Worm (Caenorhabditis elegans) whole organism, mixed stage, embryonic: ENCODE measurements around the gene mrpl-39.

Experiments used
- M03D4.4 ChIP-seq: sonication (generic microtip); optimal IDR thresholded peaks from 2 replicates; lab custom pipeline; 2017; ENCODE audit warnings: mild to moderate bottlenecking, missing genetic modification characterization, missing compliant biosample characterization
- bed-3 ChIP-seq: fragments of 200-800 bp; sonication (Bioruptor generic); optimal IDR thresholded peaks from 3 replicates; lab custom pipeline; 2018; ENCODE audit warnings: mild to moderate bottlenecking, missing genetic modification characterization, moderate library complexity, missing compliant biosample characterization
- blmp-1 ChIP-seq: fragments of 150-350 bp; optimal IDR thresholded peaks from 2 replicates; lab custom pipeline; 2014; ENCODE audit warnings: missing biosample characterization, missing genetic modification characterization
- ceh-39 ChIP-seq: fragments of 150-350 bp; optimal IDR thresholded peaks from 2 replicates; lab custom pipeline; 2014; ENCODE audit warnings: missing biosample characterization, missing genetic modification characterization
- ceh-43 ChIP-seq: fragments of 200-800 bp; sonication (Bioruptor generic); optimal IDR thresholded peaks from 2 replicates; lab custom pipeline; 2018; ENCODE audit warnings: mild to moderate bottlenecking, missing genetic modification characterization, moderate library complexity, missing compliant biosample characterization
- ceh-83 ChIP-seq: fragments of 200-800 bp; sonication (Bioruptor generic); optimal IDR thresholded peaks from 2 replicates; lab custom pipeline; 2018; ENCODE audit warnings: mild to moderate bottlenecking, missing genetic modification characterization, missing compliant biosample characterization
- ces-1 ChIP-seq: fragments of 150-350 bp; optimal IDR thresholded peaks from 2 replicates; lab custom pipeline; 2014; ENCODE audit warnings: missing biosample characterization, missing genetic modification reagents, missing genetic modification characterization
- cnd-1 ChIP-seq: fragments of 200-800 bp; sonication (Bioruptor generic); optimal IDR thresholded peaks from 2 replicates; lab custom pipeline; 2018; ENCODE audit warnings: mild to moderate bottlenecking, missing genetic modification characterization, missing compliant biosample characterization
- drap-1 ChIP-seq: fragments of 200-800 bp; sonication (Bioruptor generic); optimal IDR thresholded peaks from 3 replicates; lab custom pipeline; 2018; ENCODE audit warnings: mild to moderate bottlenecking, missing genetic modification characterization, missing compliant biosample characterization
- elt-1 ChIP-seq: sonication (generic microtip); optimal IDR thresholded peaks from 2 replicates; lab custom pipeline; 2017; ENCODE audit warnings: missing genetic modification characterization, mild to moderate bottlenecking, missing compliant biosample characterization, antibody characterized with exemption, moderate library complexity, borderline replicate concordance; ENCODE audit not compliant: insufficient read depth
- elt-3 ChIP-seq: fragments of 150-350 bp; optimal IDR thresholded peaks from 2 replicates; lab custom pipeline; 2014; ENCODE audit warnings: missing biosample characterization, missing genetic modification characterization
- flh-1 ChIP-seq: fragments of 200-800 bp; sonication (Bioruptor generic); optimal IDR thresholded peaks from 2 replicates; lab custom pipeline; 2018; ENCODE audit warnings: mild to moderate bottlenecking, missing genetic modification characterization, moderate library complexity, missing compliant biosample characterization
- ham-2 ChIP-seq: fragments of 200-800 bp; sonication (Bioruptor generic); optimal IDR thresholded peaks from 2 replicates; lab custom pipeline; 2018; ENCODE audit warnings: mild to moderate bottlenecking, missing genetic modification characterization, missing compliant biosample characterization
- hlh-1 ChIP-seq: fragments of 150-350 bp; optimal IDR thresholded peaks from 2 replicates; lab custom pipeline; 2014; ENCODE audit warnings: missing biosample characterization, missing genetic modification reagents, missing genetic modification characterization
- lin-13 ChIP-seq: fragments of 150-350 bp; optimal IDR thresholded peaks from 2 replicates; lab custom pipeline; 2014; ENCODE audit warnings: missing biosample characterization, missing genetic modification characterization
- lin-32 ChIP-seq: fragments of 200-800 bp; sonication (Bioruptor generic); optimal IDR thresholded peaks from 2 replicates; lab custom pipeline; 2018; ENCODE audit warnings: mild to moderate bottlenecking, missing genetic modification characterization, missing compliant biosample characterization
- lsy-2 ChIP-seq: fragments of 150-350 bp; optimal IDR thresholded peaks from 2 replicates; lab custom pipeline; 2014; ENCODE audit warnings: missing biosample characterization, missing genetic modification characterization
- mab-5 ChIP-seq: fragments of 150-350 bp; optimal IDR thresholded peaks from 2 replicates; lab custom pipeline; 2014; ENCODE audit warnings: missing biosample characterization, missing genetic modification characterization
- mep-1 ChIP-seq: fragments of 150-350 bp; optimal IDR thresholded peaks from 2 replicates; lab custom pipeline; 2017; ENCODE audit warnings: missing biosample characterization, missing genetic modification reagents, missing genetic modification characterization, inconsistent platforms
- mls-2 ChIP-seq: sonication (generic microtip); optimal IDR thresholded peaks from 2 replicates; lab custom pipeline; 2016; ENCODE audit warnings: mild to moderate bottlenecking, missing genetic modification characterization, moderate library complexity, missing compliant biosample characterization
- nhr-12 ChIP-seq: fragments of 150-350 bp; optimal IDR thresholded peaks from 2 replicates; lab custom pipeline; 2014; ENCODE audit warnings: missing biosample characterization, missing genetic modification characterization
- nhr-2 ChIP-seq: fragments of 150-350 bp; optimal IDR thresholded peaks from 2 replicates; lab custom pipeline; 2014; ENCODE audit warnings: missing biosample characterization, missing genetic modification characterization
- nhr-237 ChIP-seq: fragments of 150-350 bp; optimal IDR thresholded peaks from 2 replicates; lab custom pipeline; 2014; ENCODE audit warnings: missing biosample characterization, missing genetic modification characterization
- nhr-28 ChIP-seq: fragments of 150-350 bp; optimal IDR thresholded peaks from 2 replicates; lab custom pipeline; 2014; ENCODE audit warnings: missing biosample characterization, missing genetic modification characterization
- nhr-76 ChIP-seq: sonication (generic microtip); optimal IDR thresholded peaks from 2 replicates; lab custom pipeline; 2017; ENCODE audit warnings: missing biosample characterization, missing genetic modification characterization
- pha-4 ChIP-seq: fragments of 150-350 bp; optimal IDR thresholded peaks from 2 replicates; lab custom pipeline; 2018; ENCODE audit warnings: missing biosample characterization, missing genetic modification reagents, missing genetic modification characterization
- sptf-1 ChIP-seq: sonication (generic microtip); optimal IDR thresholded peaks from 2 replicates; lab custom pipeline; 2017; ENCODE audit warnings: mild to moderate bottlenecking, missing genetic modification characterization, moderate library complexity, missing compliant biosample characterization
- tbx-8 ChIP-seq: fragments of 200-800 bp; sonication (Bioruptor generic); optimal IDR thresholded peaks from 2 replicates; lab custom pipeline; 2018; ENCODE audit warnings: mild to moderate bottlenecking, missing genetic modification characterization, moderate library complexity, missing compliant biosample characterization
- unc-120 ChIP-seq: sonication (generic microtip); optimal IDR thresholded peaks from 2 replicates; lab custom pipeline; 2017; ENCODE audit warnings: missing genetic modification characterization, missing compliant biosample characterization; ENCODE audit not compliant: poor library complexity, severe bottlenecking
- unc-39 ChIP-seq: fragments of 150-350 bp; optimal IDR thresholded peaks from 2 replicates; lab custom pipeline; 2014; ENCODE audit warnings: missing biosample characterization, missing genetic modification characterization
- unc-62 ChIP-seq: fragments of 150-350 bp; optimal IDR thresholded peaks from 2 replicates; lab custom pipeline; 2014; ENCODE audit warnings: missing biosample characterization, missing genetic modification reagents, missing genetic modification characterization
- ztf-11 ChIP-seq: fragments of 150-350 bp; optimal IDR thresholded peaks from 2 replicates; lab custom pipeline; 2014; ENCODE audit warnings: missing biosample characterization, missing genetic modification characterization

mrpl-39 gene

DNA sequence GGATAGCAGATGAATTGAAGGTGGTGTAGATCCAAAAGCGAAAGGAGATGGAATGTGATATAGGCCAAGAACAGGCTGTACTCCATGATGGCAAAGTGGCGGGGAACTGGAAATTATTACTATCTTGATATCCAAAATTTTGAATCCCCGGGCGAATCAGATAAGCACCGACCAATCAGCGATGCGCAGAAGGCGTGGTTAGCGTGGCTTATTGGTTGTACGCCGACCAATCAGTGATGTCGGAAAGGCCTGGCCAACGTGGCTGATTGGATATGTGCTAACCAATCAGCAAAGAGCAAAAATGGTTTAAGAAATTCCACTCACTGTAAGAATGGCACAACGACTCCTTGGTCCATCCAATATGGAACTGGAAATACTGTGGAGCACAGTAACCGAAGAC, 41.4 kb upstream of the mrpl-39 start:
- TF ChIP-seq nhr-2 (tag; lab: Kevin White, UChicago) (no peak), mep-1 (tag; lab: Kevin White, UChicago) (no peak), M03D4.4 (no peak), unc-62 (no peak), nhr-237 (no peak), lsy-2 (tag; lab: Kevin White, UChicago) (no peak), ztf-11 (tag; lab: Kevin White, UChicago) (no peak), tbx-8 (GFP tag; lab: Kevin White, UChicago) (no peak), ceh-43 (GFP tag; lab: Kevin White, UChicago) (no peak), nhr-76 (tag; lab: Kevin White, UChicago) (no peak), elt-3 (tag; lab: Kevin White, UChicago) (no peak), mab-5 (tag; lab: Kevin White, UChicago) (no peak), ces-1 (no peak), sptf-1 (no peak), pha-4 (no peak), ham-2 (GFP tag; lab: Kevin White, UChicago) (no peak), cnd-1 (no peak), elt-1 (tag; lab: Kevin White, UChicago) (no peak), ceh-83 (no peak), mls-2 (tag; lab: Kevin White, UChicago) (no peak)

ce11 chrV:1781922-1782321, 39.5 kb upstream of the mrpl-39 start, which contains the start of gene F36H9.5:
TSS of gene F36H9.5 (minus strand) at chrV:1782022.
- no peak for TF ChIP-seq sptf-1
- no peak for TF ChIP-seq nhr-2 (tag; lab: Kevin White, UChicago)
- TF ChIP-seq ztf-11 (tag; lab: Kevin White, UChicago): no peak
- TF ChIP-seq lin-32: no peak
- no peak for TF ChIP-seq nhr-28 (tag; lab: Kevin White, UChicago)
- no peak for TF ChIP-seq M03D4.4
- no peak for TF ChIP-seq mls-2 (tag; lab: Kevin White, UChicago)
- TF ChIP-seq nhr-12 (tag; lab: Kevin White, UChicago): no peak

- TF ChIP-seq tbx-8 (GFP tag; lab: Kevin White, UChicago) (no peak), mep-1 (tag; lab: Kevin White, UChicago) (no peak), blmp-1 (tag; lab: Kevin White, UChicago) (no peak), nhr-12 (tag; lab: Kevin White, UChicago) (no peak), nhr-28 (tag; lab: Kevin White, UChicago) (no peak), hlh-1 (tag; lab: Kevin White, UChicago) (no peak), lin-32 (no peak)
These were observed 33.2 kb upstream of the mrpl-39 start, which contains the start of gene F36H9.2 for ce11 chrV:1788157-1788556. TSS of gene F36H9.2 (plus strand) at chrV:1788457.

DNA sequence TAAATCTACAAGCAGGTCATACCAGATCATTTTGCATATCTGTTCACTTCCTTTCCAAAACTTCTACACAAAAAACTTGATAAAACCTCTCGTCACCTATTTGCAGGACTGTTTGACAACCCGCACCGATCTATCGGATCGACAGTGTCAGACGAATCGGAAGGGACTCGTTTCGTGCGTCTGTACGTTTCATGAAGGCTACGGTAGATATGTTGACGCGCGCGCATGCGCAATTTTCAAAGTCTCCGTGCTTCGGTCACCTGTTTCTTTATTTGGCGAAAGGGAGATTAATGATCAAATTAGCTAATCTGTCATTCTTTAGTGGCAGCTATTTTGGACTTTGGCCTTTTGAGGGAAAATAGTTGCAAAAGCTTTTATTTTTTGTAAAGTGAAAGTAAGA, 31.9 kb upstream of the mrpl-39 start:
- TF ChIP-seq sptf-1 (no peak), unc-120 (tag; lab: Kevin White, UChicago) (no peak), nhr-237 (no peak), cnd-1 (no peak), unc-62 (no peak), ces-1 (no peak)

DNA sequence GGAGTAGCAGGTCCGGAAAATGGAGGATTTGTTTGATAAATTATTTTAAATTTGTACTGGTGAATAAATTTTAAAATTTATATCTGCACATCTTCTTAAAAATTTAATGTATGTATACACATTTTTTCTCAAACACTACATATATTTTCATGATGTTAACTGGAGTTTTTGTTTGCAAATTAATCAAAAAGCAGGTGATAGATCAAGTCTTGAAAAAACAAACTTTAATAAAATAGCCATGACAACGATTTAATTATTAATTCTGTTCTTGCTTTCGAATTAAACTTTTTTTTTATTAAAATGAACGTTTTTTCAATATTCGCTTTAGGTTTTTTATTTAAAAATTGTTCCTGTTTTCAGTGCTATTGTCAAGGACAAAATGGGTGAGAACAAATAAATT, 27.2 kb upstream of the mrpl-39 start, which contains the start of gene F36H9.1:
Gene F36H9.1 (plus strand): TSS at position 301 of the 400 bp plus-strand sequence.
- no peak for TF ChIP-seq unc-39 (tag; lab: Kevin White, UChicago)
- TF ChIP-seq nhr-237: no peak

ce11 chrV:1797900-1798299, 23.5 kb upstream of the mrpl-39 start, which contains the start of gene F36H9.10:
TSS of gene F36H9.10 (plus strand) at chrV:1798200.
- TF ChIP-seq blmp-1 (tag; lab: Kevin White, UChicago) (no peak), mep-1 (tag; lab: Kevin White, UChicago) (no peak), ceh-39 (tag; lab: Kevin White, UChicago) (no peak), bed-3 (no peak), ces-1 (no peak), ztf-11 (tag; lab: Kevin White, UChicago) (no peak), ceh-83 (no peak), pha-4 (no peak), unc-39 (tag; lab: Kevin White, UChicago) (no peak), flh-1 (GFP tag; lab: Kevin White, UChicago) (no peak), drap-1 (GFP tag; lab: Kevin White, UChicago) (no peak), hlh-1 (tag; lab: Kevin White, UChicago) (no peak), nhr-237 (no peak), lin-13 (no peak), unc-120 (tag; lab: Kevin White, UChicago) (no peak)
